Worm (Caenorhabditis elegans) whole organism, L4/young adult: ENCODE results near the gene parg-2.

ENCODE experiments used
- W03F9.2 ChIP-seq: fragments of 150-350 bp; optimal IDR thresholded peaks from 2 replicates; lab custom pipeline; 2014; ENCODE audit warnings: missing biosample characterization, missing genetic modification characterization
- dao-5 ChIP-seq: sonication (generic microtip); optimal IDR thresholded peaks from 2 replicates; lab custom pipeline; 2016; ENCODE audit warnings: missing genotype, missing genetic modification characterization, moderate library complexity, missing compliant biosample characterization
- him-1 ChIP-seq: sonication (generic microtip); optimal IDR thresholded peaks from 2 replicates; lab custom pipeline; 2016; ENCODE audit warnings: missing genotype, missing genetic modification reagents, missing genetic modification characterization, missing compliant biosample characterization

- TF ChIP-seq him-1 (no peak), W03F9.2 (tag; lab: Kevin White, UChicago) (no peak), dao-5 (no peak)
These were observed 15.5 kb upstream of the parg-2 start, which contains the start of gene F21D5.3 for ce11 chrIV:8730469-8730868.
